Fruit fly (Drosophila melanogaster): ENCODE measurements around the gene CG11694.

CG11694 gene

dm6 chr3R:8333768-8334470 is 22.0 kb upstream of the CG11694 start, which contains the start of gene Poxm (continued):
- TF ChIP-seq trh (GFP tag; optimal IDR thresholded peaks at IDR 0.05), result peak; percentile 80
- no peak for TF ChIP-seq tll (GFP tag; optimal IDR thresholded peaks at IDR 0.05)
- TF ChIP-seq CG8765 (GFP tag; IDR thresholded peaks at IDR 0.05), result peak; percentile 82
- peak; percentile 86 for TF ChIP-seq danr (GFP tag; IDR thresholded peaks at IDR 0.05)
- TF ChIP-seq Mad (GFP tag; optimal IDR thresholded peaks at IDR 0.05), result peak; percentile 80
- no peak for TF ChIP-seq zf30C (GFP tag; optimal IDR thresholded peaks at IDR 0.05)
- no peak for TF ChIP-seq CG6683 (GFP tag; optimal IDR thresholded peaks at IDR 0.05)
- TF ChIP-seq odd (GFP tag; optimal IDR thresholded peaks at IDR 0.05), result peak; percentile 81
- TF ChIP-seq CG10654 (GFP tag; optimal IDR thresholded peaks at IDR 0.05), result peak; percentile 87
- TF ChIP-seq CG13123 (GFP tag; optimal IDR thresholded peaks at IDR 0.05), result peak; percentile 74
- TF ChIP-seq twi (tag; optimal IDR thresholded peaks at IDR 0.05), result peak; percentile 90
- peak; percentile 85 for TF ChIP-seq PHDP (tag; optimal IDR thresholded peaks at IDR 0.05)
- no peak for TF ChIP-seq h (optimal IDR thresholded peaks at IDR 0.05)
- TF ChIP-seq Hr39 (optimal IDR thresholded peaks at IDR 0.05), result no peak
- TF ChIP-seq sens (GFP tag), result peak; percentile 96
- TF ChIP-seq Aef1 (GFP tag; IDR thresholded peaks at IDR 0.05), result peak; percentile 90; the same call in 2 of the 3 replicates
- peak; percentile 85 for TF ChIP-seq sob (GFP tag; IDR thresholded peaks at IDR 0.05)
- TF ChIP-seq Dref (GFP tag; IDR thresholded peaks at IDR 0.05), result no peak
- TF ChIP-seq NK7.1 (GFP tag; optimal IDR thresholded peaks at IDR 0.05), result no peak
- TF ChIP-seq CG3163 (GFP tag; optimal IDR thresholded peaks at IDR 0.05), result no peak
- peak; percentile 91 for TF ChIP-seq CG8478 (optimal IDR thresholded peaks at IDR 0.05)
- TF ChIP-seq dan (GFP tag; IDR thresholded peaks at IDR 0.05), result peak; percentile 81
- peak; percentile 59 for TF ChIP-seq Ravus (GFP tag; IDR thresholded peaks at IDR 0.05)
- peak; percentile 94 for TF ChIP-seq CG6689 (GFP tag; IDR thresholded peaks at IDR 0.05)
- TF ChIP-seq CG15073 (GFP tag; optimal IDR thresholded peaks at IDR 0.05), result peak; percentile 72
- TF ChIP-seq Taf1 (GFP tag; IDR thresholded peaks at IDR 0.05), result peak; percentile 49; the same call in 1 of the 2 replicates
- TF ChIP-seq pnt (GFP tag; optimal IDR thresholded peaks at IDR 0.05), result peak; percentile 80
- peak; percentile 81 for TF ChIP-seq ATbp (GFP tag; optimal IDR thresholded peaks at IDR 0.05)
- TF ChIP-seq lab (GFP tag; optimal IDR thresholded peaks at IDR 0.05), result peak; percentile 77
- peak; percentile 92 for TF ChIP-seq Drgx (GFP tag; IDR thresholded peaks at IDR 0.05)
- TF ChIP-seq otp (GFP tag; IDR thresholded peaks at IDR 0.05), result no peak
- TF ChIP-seq ems (GFP tag; optimal IDR thresholded peaks at IDR 0.05), result peak; percentile 69
- no peak; the same call in 1 of the 2 replicates for TF ChIP-seq Scr (GFP tag; IDR thresholded peaks at IDR 0.05; ENCODE audit: partially characterized antibody)
- TF ChIP-seq CG13424 (tag; optimal IDR thresholded peaks at IDR 0.05), result peak; percentile 94
- peak; percentile 21; the same call in 1 of the 2 replicates for TF ChIP-seq Nf-YA (GFP tag; IDR thresholded peaks at IDR 0.05)
- TF ChIP-seq fu2 (GFP tag; optimal IDR thresholded peaks at IDR 0.05), result no peak
- no peak for TF ChIP-seq HLH4C (GFP tag; IDR thresholded peaks at IDR 0.05; ENCODE audit: partially characterized antibody)
- peak; percentile 54; the same call in 2 of the 3 replicates for TF ChIP-seq ken (GFP tag; IDR thresholded peaks at IDR 0.05)
- peak; percentile 75 for TF ChIP-seq fd3F (GFP tag; optimal IDR thresholded peaks at IDR 0.05)
- TF ChIP-seq caup (GFP tag; optimal IDR thresholded peaks at IDR 0.05; ENCODE audit: severe bottlenecking), result peak; percentile 74
- peak; percentile 66 for TF ChIP-seq Camta (GFP tag; optimal IDR thresholded peaks at IDR 0.05)
- TF ChIP-seq CG8944 (GFP tag; optimal IDR thresholded peaks at IDR 0.05), result peak; percentile 40
- TF ChIP-seq CG13775 (GFP tag; optimal IDR thresholded peaks at IDR 0.05), result peak; percentile 87
- peak in 2 of 3 experiments; percentile 56 to 96 for TF ChIP-seq lola (GFP tag; optimal IDR thresholded peaks at IDR 0.05)
- TF ChIP-seq CG4282 (GFP tag; optimal IDR thresholded peaks at IDR 0.05), result no peak
- TF ChIP-seq Hmx (GFP tag; optimal IDR thresholded peaks at IDR 0.05), result peak; percentile 30
- peak; percentile 90 for TF ChIP-seq CG30431 (GFP tag; optimal IDR thresholded peaks at IDR 0.05)
- TF ChIP-seq ham (GFP tag; IDR thresholded peaks at IDR 0.05), result 0 out of 2 replicates have a peak, but pooled peaks have one; percentile 30
- no peak for TF ChIP-seq GATAe (GFP tag; conservative IDR thresholded peaks at IDR 0.05)
- TF ChIP-seq CG1233 (GFP tag; optimal IDR thresholded peaks at IDR 0.05), result peak; percentile 89

Measured in whole organism, embryonic.